Fruit fly (Drosophila melanogaster): Measurements from ENCODE around the gene htl.

Gene htl

DNA sequence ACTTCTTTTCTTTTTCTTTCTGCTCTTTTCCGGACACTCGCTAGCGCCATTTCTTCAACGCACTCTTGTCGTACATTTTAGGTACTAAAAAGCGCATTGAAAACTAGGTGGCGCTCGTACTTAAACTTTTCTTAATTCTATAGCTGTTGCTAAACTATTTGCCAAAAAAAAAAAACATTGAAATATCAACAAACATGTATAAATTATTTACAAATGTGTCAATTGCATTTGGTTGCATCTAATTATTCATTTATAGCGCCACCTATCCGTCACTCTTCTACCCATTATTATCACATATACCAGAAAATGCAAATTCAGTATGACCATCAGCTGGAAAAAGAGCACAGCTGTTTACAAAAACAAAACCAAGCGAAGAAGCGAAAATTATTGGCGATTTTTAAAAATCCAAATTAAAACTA is 31.5 kb downstream of the htl start, which contains the start of gene CG7785 (continued):
- TF ChIP-seq dac (GFP tag; optimal IDR thresholded peaks at IDR 0.05) (peak; percentile 6), CG6854 (GFP tag; optimal IDR thresholded peaks at IDR 0.05) (no peak), lz (GFP tag; optimal IDR thresholded peaks at IDR 0.05) (peak; percentile 63), net (GFP tag; optimal IDR thresholded peaks at IDR 0.05) (no peak), CG10631 (GFP tag; optimal IDR thresholded peaks at IDR 0.05) (no peak), Met (GFP tag; optimal IDR thresholded peaks at IDR 0.05) (peak; percentile 57), CG9139 (GFP tag; optimal IDR thresholded peaks at IDR 0.05) (no peak), CG11294 (GFP tag; IDR thresholded peaks at IDR 0.05) (no peak), Lpt (GFP tag; optimal IDR thresholded peaks at IDR 0.05) (no peak), CG4318 (GFP tag; optimal IDR thresholded peaks at IDR 0.05) (no peak), CG6792 (GFP tag; optimal IDR thresholded peaks at IDR 0.05) (peak; percentile 3), CG15336 (GFP tag; IDR thresholded peaks at IDR 0.05) (no peak), Blimp-1 (GFP tag; optimal IDR thresholded peaks at IDR 0.05) (no peak), CG7368 (GFP tag; optimal IDR thresholded peaks at IDR 0.05) (no peak), vri (GFP tag; optimal IDR thresholded peaks at IDR 0.05) (peak; percentile 8), achi (GFP tag; optimal IDR thresholded peaks at IDR 0.05) (peak; percentile 22), Sox15 (GFP tag; optimal IDR thresholded peaks at IDR 0.05) (no peak), CG6808 (GFP tag; optimal IDR thresholded peaks at IDR 0.05) (no peak), CG8632 (GFP tag; optimal IDR thresholded peaks at IDR 0.05) (no peak), CG6276 (GFP tag; optimal IDR thresholded peaks at IDR 0.05) (no peak), Eip78C (GFP tag) (peak; percentile 77), svp (GFP tag) (peak; percentile 59), OdsH (GFP tag; optimal IDR thresholded peaks at IDR 0.05) (peak; percentile 36), CG8119 (GFP tag; IDR thresholded peaks at IDR 0.05) (no peak), dsx (GFP tag; optimal IDR thresholded peaks at IDR 0.05; ENCODE audit: poor library complexity, severe bottlenecking) (no peak), spab (GFP tag; optimal IDR thresholded peaks at IDR 0.05) (no peak), Ets21C (GFP tag; optimal IDR thresholded peaks at IDR 0.05) (no peak), eg (GFP tag; IDR thresholded peaks at IDR 0.05) (no peak), CG31627 (GFP tag; optimal IDR thresholded peaks at IDR 0.05) (peak; percentile 73), Hr4 (GFP tag; optimal IDR thresholded peaks at IDR 0.05) (no peak), CG16779 (tag; optimal IDR thresholded peaks at IDR 0.05) (no peak), topi (GFP tag; optimal IDR thresholded peaks at IDR 0.05) (peak; percentile 39), Ets96B (tag; optimal IDR thresholded peaks at IDR 0.05) (no peak)

dm6 chr3R:18018828-18019461 is 33.8 kb downstream of the htl start, which contains the start of gene DNaseII:
Gene DNaseII (plus strand): TSS chr3R:18019375.
- TF ChIP-seq CG34406 (GFP tag; optimal IDR thresholded peaks at IDR 0.05) (peak; percentile 69), Eip78C (GFP tag) (peak; percentile 88), CG6276 (GFP tag; optimal IDR thresholded peaks at IDR 0.05) (peak; percentile 68), Gug (GFP tag; IDR thresholded peaks at IDR 0.05) (peak; percentile 69; the same call in 1 of the 2 replicates), achi (GFP tag; optimal IDR thresholded peaks at IDR 0.05) (peak; percentile 72), Smox (GFP tag; optimal IDR thresholded peaks at IDR 0.05) (peak; percentile 65), Ets21C (GFP tag; optimal IDR thresholded peaks at IDR 0.05) (peak; percentile 26), acj6 (GFP tag; optimal IDR thresholded peaks at IDR 0.05) (peak; percentile 62), Lpt (GFP tag; optimal IDR thresholded peaks at IDR 0.05) (peak; percentile 54), CG15336 (GFP tag; IDR thresholded peaks at IDR 0.05) (peak; percentile 77), Ets96B (tag; optimal IDR thresholded peaks at IDR 0.05) (peak; percentile 78), net (GFP tag; optimal IDR thresholded peaks at IDR 0.05) (peak; percentile 81), dsx (GFP tag; optimal IDR thresholded peaks at IDR 0.05; ENCODE audit: poor library complexity, severe bottlenecking) (peak; percentile 60), CG6163 (GFP tag; IDR thresholded peaks at IDR 0.05) (no peak; the same call in 2 of the 3 replicates), Eip75B (GFP tag; optimal IDR thresholded peaks at IDR 0.05) (peak; percentile 74), Blimp-1 (GFP tag; optimal IDR thresholded peaks at IDR 0.05) (no peak), CG10631 (GFP tag; optimal IDR thresholded peaks at IDR 0.05) (peak; percentile 54), CG8119 (GFP tag; IDR thresholded peaks at IDR 0.05) (peak; percentile 79), CG1621 (tag; optimal IDR thresholded peaks at IDR 0.05) (no peak), Hr39 (GFP tag; optimal IDR thresholded peaks at IDR 0.05) (peak; percentile 64), CG4318 (GFP tag; optimal IDR thresholded peaks at IDR 0.05) (peak; percentile 53), esn (GFP tag; optimal IDR thresholded peaks at IDR 0.05) (peak; percentile 78), fd59A (GFP tag; optimal IDR thresholded peaks at IDR 0.05) (peak; percentile 50), dac (GFP tag; optimal IDR thresholded peaks at IDR 0.05) (peak; percentile 37), svp (GFP tag) (peak; percentile 99), CG6808 (GFP tag; optimal IDR thresholded peaks at IDR 0.05) (peak; percentile 61), eg (GFP tag; IDR thresholded peaks at IDR 0.05) (no peak; the same call in 1 of the 3 replicates), CG31627 (GFP tag; optimal IDR thresholded peaks at IDR 0.05) (peak; percentile 43), CG6792 (GFP tag; optimal IDR thresholded peaks at IDR 0.05) (peak; percentile 52), fd85E (GFP tag; optimal IDR thresholded peaks at IDR 0.05) (peak; percentile 40), cyc (GFP tag; optimal IDR thresholded peaks at IDR 0.05) (peak; percentile 47), CG11294 (GFP tag; IDR thresholded peaks at IDR 0.05) (peak; percentile 58), CG6854 (GFP tag; optimal IDR thresholded peaks at IDR 0.05) (no peak), CG32006 (GFP tag; optimal IDR thresholded peaks at IDR 0.05) (peak; percentile 74), CG3032 (tag; optimal IDR thresholded peaks at IDR 0.05) (peak; percentile 65)

Measured in whole organism, prepupa.